Worm (Caenorhabditis elegans) whole organism, L4 larva: ENCODE data around the gene Y39A1A.24.

ENCODE experiments used
- F10B5.3 ChIP-seq: sonication (generic microtip); optimal IDR thresholded peaks from 2 replicates; lab custom pipeline; 2016; ENCODE audit warnings: mild to moderate bottlenecking, missing genetic modification characterization, missing compliant biosample characterization
- F26F4.8 ChIP-seq: fragments of 200-800 bp; sonication (Bioruptor generic); conservative IDR thresholded peaks from 2 replicates; pipeline ENCODE4 v1.3.6; 2022; ENCODE audit warnings: missing genetic modification characterization, missing compliant biosample characterization
- F49E8.2 ChIP-seq: sonication (generic microtip); optimal IDR thresholded peaks from 2 replicates; lab custom pipeline; 2016; ENCODE audit warnings: missing compliant biosample characterization, mild to moderate bottlenecking, missing genetic modification characterization, borderline replicate concordance
- T20F7.1 ChIP-seq: fragments of 200-800 bp; sonication (Bioruptor generic); optimal IDR thresholded peaks from 2 replicates; lab custom pipeline; 2018; ENCODE audit warnings: mild to moderate bottlenecking, missing genetic modification characterization, missing compliant biosample characterization
- Y105C5A.15 ChIP-seq: fragments of 200-800 bp; sonication (Bioruptor generic); IDR thresholded peaks from 2 replicates; pipeline ENCODE4 v1.3.6; 2022; ENCODE audit warnings: missing genetic modification characterization, missing compliant biosample characterization
- Y75B8A.6 ChIP-seq: fragments of 200-800 bp; sonication (Bioruptor generic); IDR thresholded peaks from 2 replicates; pipeline ENCODE4 v1.3.6; 2022; ENCODE audit warnings: missing genetic modification reagents, missing genetic modification characterization, missing compliant biosample characterization
- ZK546.5 ChIP-seq, 2 experiments: sonication (generic microtip); optimal IDR thresholded peaks; 2 replicates each; lab custom pipeline; 2017; ENCODE audit warnings: missing biosample characterization in 2 of 2, missing genetic modification characterization in 2 of 2
- ceh-32 ChIP-seq: sonication (generic microtip); optimal IDR thresholded peaks from 2 replicates; lab custom pipeline; 2016; ENCODE audit warnings: mild to moderate bottlenecking, missing genetic modification characterization, missing compliant biosample characterization; ENCODE audit not compliant: poor library complexity
- ceh-44 ChIP-seq: fragments of 200-800 bp; sonication (Bioruptor generic); IDR thresholded peaks from 2 replicates; pipeline ENCODE4 v1.3.6; 2022; ENCODE audit warnings: missing genetic modification reagents, missing genetic modification characterization, missing compliant biosample characterization
- cey-2 ChIP-seq: sonication (generic microtip); optimal IDR thresholded peaks from 3 replicates; lab custom pipeline; 2017; ENCODE audit warnings: missing genetic modification characterization, mild to moderate bottlenecking, missing compliant biosample characterization, antibody characterized with exemption, borderline replicate concordance; ENCODE audit not compliant: insufficient read depth
- ctbp-1 ChIP-seq: fragments of 200-800 bp; sonication (Bioruptor generic); IDR thresholded peaks from 2 replicates; pipeline ENCODE4 v1.3.6; 2022; ENCODE audit warnings: missing genetic modification reagents, missing genetic modification characterization, missing compliant biosample characterization
- daf-16 ChIP-seq, 3 experiments: sonication (generic microtip); optimal IDR thresholded peaks; 2 replicates each; lab custom pipeline; 2016 to 2017; ENCODE audit warnings: missing genetic modification characterization in 3 of 3, missing genetic modification reagents in 3 of 3, mild to moderate bottlenecking in 2 of 3, missing compliant biosample characterization in 2 of 3, missing biosample characterization in 1 of 3, moderate library complexity in 1 of 3
- daf-8 ChIP-seq: fragments of 200-800 bp; sonication (Bioruptor generic); IDR thresholded peaks from 2 replicates; pipeline ENCODE4 v1.3.6; 2022; ENCODE audit warnings: missing genetic modification characterization, missing compliant biosample characterization
- dmd-8 ChIP-seq: fragments of 200-800 bp; sonication (Bioruptor generic); IDR thresholded peaks from 2 replicates; pipeline ENCODE4 v1.3.6; 2022; ENCODE audit warnings: missing genetic modification characterization, missing compliant biosample characterization
- dmd-9 ChIP-seq: fragments of 200-800 bp; sonication (Bioruptor generic); IDR thresholded peaks from 2 replicates; pipeline ENCODE4 v1.3.6; 2022; ENCODE audit warnings: missing genetic modification reagents, missing genetic modification characterization, missing compliant biosample characterization
- dve-1 ChIP-seq: sonication (generic microtip); optimal IDR thresholded peaks from 2 replicates; lab custom pipeline; 2017; ENCODE audit warnings: antibody characterized with exemption, mild to moderate bottlenecking, missing genetic modification characterization, missing compliant biosample characterization; ENCODE audit not compliant: insufficient read depth
- egl-27 ChIP-seq: sonication (generic microtip); optimal IDR thresholded peaks from 3 replicates; lab custom pipeline; 2017; ENCODE audit warnings: missing biosample characterization, missing genetic modification reagents, missing genetic modification characterization
- egl-43 ChIP-seq: fragments of 200-800 bp; sonication (Bioruptor generic); IDR thresholded peaks from 2 replicates; pipeline ENCODE4 v1.3.6; 2022; ENCODE audit warnings: missing genetic modification reagents, missing genetic modification characterization, missing compliant biosample characterization
- fkh-10 ChIP-seq: fragments of 150-350 bp; optimal IDR thresholded peaks from 2 replicates; lab custom pipeline; 2014; ENCODE audit warnings: missing biosample characterization, missing genetic modification reagents, missing genetic modification characterization
- fos-1 ChIP-seq: fragments of 150-350 bp; optimal IDR thresholded peaks from 2 replicates; lab custom pipeline; 2014; ENCODE audit warnings: missing biosample characterization, missing genetic modification characterization
- hif-1 ChIP-seq, 2 experiments: sonication (generic microtip); optimal IDR thresholded peaks; 2 replicates each; lab custom pipeline; 2016 to 2017; ENCODE audit warnings: missing compliant biosample characterization in 2 of 2, missing genetic modification characterization in 2 of 2, missing genetic modification reagents in 2 of 2, missing genotype in 2 of 2, mild to moderate bottlenecking in 1 of 2
- hlh-30 ChIP-seq: sonication (generic microtip); optimal IDR thresholded peaks from 2 replicates; lab custom pipeline; 2017; ENCODE audit warnings: antibody characterized with exemption, mild to moderate bottlenecking, missing genetic modification characterization, missing compliant biosample characterization; ENCODE audit not compliant: insufficient read depth
- lim-7 ChIP-seq: fragments of 200-800 bp; sonication (Bioruptor generic); IDR thresholded peaks from 2 replicates; pipeline ENCODE4 v1.3.6; 2022; ENCODE audit warnings: missing genetic modification characterization, missing compliant biosample characterization
- lin-1 ChIP-seq: fragments of 200-800 bp; sonication (Bioruptor generic); IDR thresholded peaks from 2 replicates; pipeline ENCODE4 v1.3.6; 2022; ENCODE audit warnings: missing genetic modification reagents, missing genetic modification characterization, missing compliant biosample characterization
- lin-13 ChIP-seq: fragments of 150-350 bp; optimal IDR thresholded peaks from 2 replicates; lab custom pipeline; 2014; ENCODE audit warnings: missing biosample characterization, missing genetic modification reagents, missing genetic modification characterization
- lin-15B ChIP-seq: fragments of 150-350 bp; sonication (generic microtip); optimal IDR thresholded peaks from 3 replicates; lab custom pipeline; 2014; ENCODE audit warnings: missing biosample characterization, missing genetic modification characterization
- lin-38 ChIP-seq: fragments of 200-800 bp; sonication (Bioruptor generic); IDR thresholded peaks from 2 replicates; pipeline ENCODE4 v1.3.6; 2022; ENCODE audit warnings: missing genetic modification reagents, missing genetic modification characterization, missing compliant biosample characterization
- lin-39 ChIP-seq: fragments of 150-350 bp; optimal IDR thresholded peaks from 2 replicates; lab custom pipeline; 2014; ENCODE audit warnings: missing biosample characterization, missing genetic modification reagents, missing genetic modification characterization
- lir-3 ChIP-seq: sonication (generic microtip); optimal IDR thresholded peaks from 2 replicates; lab custom pipeline; 2016; ENCODE audit warnings: mild to moderate bottlenecking, missing genetic modification characterization, missing compliant biosample characterization
- lsy-2 ChIP-seq, 2 experiments: fragments of 150-350 bp in 1 of 2; sonication (generic microtip) in 1 of 2; optimal IDR thresholded peaks; 2 replicates each; lab custom pipeline; 2014 to 2017; ENCODE audit warnings: missing biosample characterization in 2 of 2, missing genetic modification characterization in 2 of 2
- madf-5 ChIP-seq, 2 experiments: fragments of 200-800 bp; sonication (Bioruptor generic); IDR thresholded peaks; 2 replicates each; pipeline ENCODE4 v1.3.6; 2022; ENCODE audit warnings: missing compliant biosample characterization in 2 of 2, missing genetic modification characterization in 2 of 2
- madf-9 ChIP-seq: fragments of 200-800 bp; sonication (Bioruptor generic); conservative IDR thresholded peaks from 2 replicates; pipeline ENCODE4 v1.3.6; 2022; ENCODE audit warnings: missing genetic modification reagents, missing genetic modification characterization, missing compliant biosample characterization
- mdt-29 ChIP-seq: fragments of 200-800 bp; sonication (Bioruptor generic); IDR thresholded peaks from 2 replicates; pipeline ENCODE4 v1.3.6; 2022; ENCODE audit warnings: missing genetic modification reagents, missing genetic modification characterization, missing compliant biosample characterization
- mep-1 ChIP-seq: fragments of 150-350 bp; sonication (generic microtip); optimal IDR thresholded peaks from 3 replicates; lab custom pipeline; 2014; ENCODE audit warnings: missing biosample characterization, missing genetic modification characterization
- mes-2 ChIP-seq: sonication (generic microtip); optimal IDR thresholded peaks from 2 replicates; lab custom pipeline; 2016; ENCODE audit warnings: missing genotype, mild to moderate bottlenecking, missing genetic modification characterization, missing compliant biosample characterization; ENCODE audit not compliant: poor library complexity, severe bottlenecking
- mxl-2 ChIP-seq: fragments of 200-800 bp; sonication (Bioruptor generic); conservative IDR thresholded peaks from 2 replicates; pipeline ENCODE4 v1.3.6; 2022; ENCODE audit warnings: missing genetic modification reagents, missing genetic modification characterization, missing compliant biosample characterization
- nhr-102 ChIP-seq: sonication (generic microtip); optimal IDR thresholded peaks from 2 replicates; lab custom pipeline; 2016; ENCODE audit warnings: mild to moderate bottlenecking, missing genetic modification characterization, moderate library complexity, missing compliant biosample characterization
- nhr-237 ChIP-seq: sonication (generic microtip); optimal IDR thresholded peaks from 2 replicates; lab custom pipeline; 2017; ENCODE audit warnings: missing biosample characterization, missing genetic modification characterization
- nhr-48 ChIP-seq: sonication (generic microtip); optimal IDR thresholded peaks from 2 replicates; lab custom pipeline; 2016; ENCODE audit warnings: mild to moderate bottlenecking, missing genetic modification characterization, missing compliant biosample characterization
- nhr-6 ChIP-seq: fragments of 150-350 bp; optimal IDR thresholded peaks from 2 replicates; lab custom pipeline; 2014; ENCODE audit warnings: missing biosample characterization, missing genetic modification characterization
- nhr-76 ChIP-seq: fragments of 150-350 bp; optimal IDR thresholded peaks from 2 replicates; lab custom pipeline; 2014; ENCODE audit warnings: missing biosample characterization, missing genetic modification characterization
- nhr-77 ChIP-seq: fragments of 150-350 bp; optimal IDR thresholded peaks from 2 replicates; lab custom pipeline; 2014; ENCODE audit warnings: missing biosample characterization, missing genetic modification characterization
- php-3 ChIP-seq: fragments of 200-800 bp; sonication (Bioruptor generic); IDR thresholded peaks from 2 replicates; pipeline ENCODE4 v1.3.6; 2022; ENCODE audit warnings: missing genetic modification reagents, missing genetic modification characterization, missing compliant biosample characterization
- pqm-1 ChIP-seq: sonication (generic microtip); optimal IDR thresholded peaks from 2 replicates; lab custom pipeline; 2017; ENCODE audit warnings: missing biosample characterization, missing genetic modification characterization
- rbr-2 ChIP-seq: sonication (generic microtip); optimal IDR thresholded peaks from 2 replicates; lab custom pipeline; 2016; ENCODE audit warnings: missing genotype, missing genetic modification characterization, missing compliant biosample characterization
- snpc-1.2 ChIP-seq: fragments of 200-800 bp; sonication (Bioruptor generic); IDR thresholded peaks from 2 replicates; pipeline ENCODE4 v1.3.6; 2022; ENCODE audit warnings: missing genetic modification reagents, missing genetic modification characterization, missing compliant biosample characterization
- spr-3 ChIP-seq: fragments of 200-800 bp; sonication (Bioruptor generic); optimal IDR thresholded peaks from 2 replicates; lab custom pipeline; 2018; ENCODE audit warnings: mild to moderate bottlenecking, missing genetic modification characterization, missing compliant biosample characterization
- zfp-3 ChIP-seq: fragments of 200-800 bp; sonication (Bioruptor generic); conservative IDR thresholded peaks from 2 replicates; pipeline ENCODE4 v1.3.6; 2022; ENCODE audit warnings: missing genetic modification reagents, missing genetic modification characterization, missing compliant biosample characterization
- zip-2 ChIP-seq: fragments of 150-350 bp; optimal IDR thresholded peaks from 2 replicates; lab custom pipeline; 2014; ENCODE audit warnings: missing biosample characterization, missing genetic modification characterization

The Y39A1A.24 gene

DNA sequence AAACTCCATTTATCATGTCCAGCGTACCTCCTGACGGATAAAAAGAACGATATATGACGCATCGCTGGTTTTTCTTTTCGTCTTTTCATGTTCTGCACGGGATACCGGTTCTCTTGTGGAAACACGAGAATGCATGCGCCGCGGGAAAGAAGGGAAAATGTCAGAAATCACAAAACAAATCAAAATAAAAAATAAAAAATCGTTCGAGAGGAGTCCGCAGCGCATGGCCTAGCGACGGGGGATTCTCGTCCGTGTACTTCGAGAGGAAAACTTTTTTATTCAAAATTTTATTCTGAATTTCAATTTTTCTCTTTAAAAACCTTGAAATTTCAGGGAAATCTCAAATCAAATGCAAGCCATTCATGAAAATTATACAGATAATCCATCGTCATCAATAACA lies 8.8 kb downstream of the Y39A1A.24 start, which contains the start of the genes lron-10 and hpr-9 (continued):
- TF ChIP-seq mdt-29 (GFP tag; lab: Robert Waterston, UW) = peak; percentile 64; the same call in 1 of the 2 replicates
- TF ChIP-seq ZK546.5 (tag; optimal IDR thresholded peaks at IDR 0.05; lab: Kevin White, UChicago) = no peak
- peak; percentile 83; the same call in 1 of the 2 replicates for TF ChIP-seq madf-9 (GFP tag; lab: Robert Waterston, UW)
- peak; percentile 99 for TF ChIP-seq mes-2 (tag; lab: Kevin White, UChicago)
- TF ChIP-seq Y105C5A.15 (GFP tag; lab: Robert Waterston, UW) = no peak
- peak; percentile 32 for TF ChIP-seq zip-2 (tag; lab: Kevin White, UChicago)
- TF ChIP-seq nhr-102 (tag; lab: Kevin White, UChicago) = peak; percentile 83
- no peak for TF ChIP-seq fkh-10
- TF ChIP-seq zfp-3 (GFP tag; lab: Robert Waterston, UW) = 0 out of 2 replicates have a peak, but pooled peaks have one; percentile 43
- TF ChIP-seq egl-27 (tag; lab: Kevin White, UChicago) = no peak
- TF ChIP-seq hif-1 (tag; optimal IDR thresholded peaks at IDR 0.05; lab: Kevin White, UChicago) = peak in 1 of 2 experiments; percentile 94
- TF ChIP-seq madf-5 (GFP tag; IDR thresholded peaks at IDR 0.05; lab: Robert Waterston, UW) = 0 out of 4 replicates have a peak, but pooled peaks of 1 of the 2 experiments have one; percentile 17
- peak; percentile 9; the same call in 1 of the 2 replicates for TF ChIP-seq lin-1
- TF ChIP-seq egl-43 (GFP tag; lab: Robert Waterston, UW) = no peak
- TF ChIP-seq ctbp-1 = no peak
- TF ChIP-seq F10B5.3 (tag; lab: Kevin White, UChicago) = no peak
- 0 out of 2 replicates have a peak, but pooled peaks have one; percentile 30 for TF ChIP-seq php-3 (GFP tag; lab: Robert Waterston, UW)
- peak; percentile 58 for TF ChIP-seq nhr-48 (tag; lab: Kevin White, UChicago)
- TF ChIP-seq spr-3 = no peak
- TF ChIP-seq dve-1 (tag; lab: Kevin White, UChicago) = peak; percentile 78
- TF ChIP-seq lir-3 (tag; lab: Kevin White, UChicago) = no peak
- TF ChIP-seq dmd-9 (GFP tag; lab: Robert Waterston, UW) = peak; percentile 91
- TF ChIP-seq daf-8 (GFP tag; lab: Robert Waterston, UW) = no peak
- peak; percentile 75 for TF ChIP-seq mep-1 (tag; lab: Kevin White, UChicago)
- no peak for TF ChIP-seq pqm-1
- peak; percentile 61 for TF ChIP-seq rbr-2
- no peak for TF ChIP-seq F26F4.8 (GFP tag; lab: Robert Waterston, UW)
- TF ChIP-seq nhr-76 = no peak
- TF ChIP-seq snpc-1.2 = no peak
- peak; percentile 76 for TF ChIP-seq lin-38 (GFP tag; lab: Robert Waterston, UW)
- peak in 1 of 2 experiments; percentile 90 for TF ChIP-seq lsy-2 (tag; optimal IDR thresholded peaks at IDR 0.05; lab: Kevin White, UChicago)
- peak; percentile 23 for TF ChIP-seq nhr-77 (tag; lab: Kevin White, UChicago)
- TF ChIP-seq lin-15B (tag; lab: Kevin White, UChicago) = no peak
- TF ChIP-seq dmd-8 (GFP tag; lab: Robert Waterston, UW) = 0 out of 2 replicates have a peak, but pooled peaks have one; percentile 32
- no peak for TF ChIP-seq cey-2
- TF ChIP-seq nhr-6 = peak; percentile 18
- TF ChIP-seq ceh-32 (tag; lab: Kevin White, UChicago) = no peak
- no peak for TF ChIP-seq lin-39
- TF ChIP-seq T20F7.1 = peak; percentile 34
- TF ChIP-seq hlh-30 (tag; lab: Kevin White, UChicago) = peak; percentile 92
- TF ChIP-seq lim-7 (GFP tag; lab: Robert Waterston, UW) = no peak
- TF ChIP-seq ceh-44 (GFP tag; lab: Robert Waterston, UW) = peak; percentile 25; the same call in 1 of the 2 replicates
- TF ChIP-seq fos-1 (tag; lab: Kevin White, UChicago) = no peak
- TF ChIP-seq mxl-2 (GFP tag; lab: Robert Waterston, UW) = no peak
- TF ChIP-seq daf-16 (GFP tag; optimal IDR thresholded peaks at IDR 0.05; lab: Kevin White, UChicago) = no peak
- TF ChIP-seq daf-16 (tag; optimal IDR thresholded peaks at IDR 0.05; lab: Kevin White, UChicago) = peak; percentile 61
- no peak for TF ChIP-seq lin-13
- TF ChIP-seq nhr-237 (tag; lab: Kevin White, UChicago) = no peak
- peak; percentile 57 for TF ChIP-seq F49E8.2
- TF ChIP-seq Y75B8A.6 (GFP tag; lab: Robert Waterston, UW) = no peak
